Worm (Caenorhabditis elegans) whole organism, early embryonic: ENCODE results near the gene spe-44.

Experiments
- B0310.2 ChIP-seq: sonication (generic microtip); optimal IDR thresholded peaks from 2 replicates; lab custom pipeline; 2016; ENCODE audit warnings: mild to moderate bottlenecking, missing genetic modification characterization, missing compliant biosample characterization
- F13C5.2 ChIP-seq: sonication (generic microtip); optimal IDR thresholded peaks from 2 replicates; lab custom pipeline; 2017; ENCODE audit warnings: mild to moderate bottlenecking, missing genetic modification characterization, inconsistent platforms, missing compliant biosample characterization
- aly-1 ChIP-seq: sonication (generic microtip); optimal IDR thresholded peaks from 2 replicates; lab custom pipeline; 2016; ENCODE audit warnings: missing genetic modification characterization, missing compliant biosample characterization
- ama-1 ChIP-seq: fragments of 150-350 bp; optimal IDR thresholded peaks from 2 replicates; lab custom pipeline; 2014
- ceh-13 ChIP-seq: fragments of 200-800 bp; sonication (Bioruptor generic); optimal IDR thresholded peaks from 2 replicates; lab custom pipeline; 2018; ENCODE audit warnings: mild to moderate bottlenecking, missing genetic modification characterization, missing compliant biosample characterization
- ets-7 ChIP-seq: sonication (generic microtip); optimal IDR thresholded peaks from 2 replicates; lab custom pipeline; 2016; ENCODE audit warnings: missing genotype, missing genetic modification characterization, missing compliant biosample characterization
- hmbx-1 ChIP-seq: sonication (generic microtip); optimal IDR thresholded peaks from 2 replicates; lab custom pipeline; 2016; ENCODE audit warnings: mild to moderate bottlenecking, missing genetic modification characterization, missing compliant biosample characterization
- hmg-4 ChIP-seq: fragments of 200-800 bp; sonication (Bioruptor generic); optimal IDR thresholded peaks from 2 replicates; lab custom pipeline; 2018; ENCODE audit warnings: mild to moderate bottlenecking, missing genetic modification characterization, missing compliant biosample characterization
- pes-1 ChIP-seq: fragments of 200-800 bp; sonication (Bioruptor generic); IDR thresholded peaks from 2 replicates; pipeline ENCODE4 v1.3.6; 2022; ENCODE audit warnings: missing genetic modification reagents, missing genetic modification characterization, missing compliant biosample characterization
- scrt-1 ChIP-seq: fragments of 200-800 bp; sonication (Bioruptor generic); IDR thresholded peaks from 2 replicates; pipeline ENCODE4 v1.3.6; 2022; ENCODE audit warnings: missing genetic modification characterization, missing compliant biosample characterization
- sea-1 ChIP-seq: fragments of 200-800 bp; sonication (Bioruptor generic); conservative IDR thresholded peaks from 2 replicates; pipeline ENCODE4 v1.3.6; 2022; ENCODE audit warnings: missing genetic modification characterization, missing compliant biosample characterization
- tbx-37 ChIP-seq: fragments of 200-800 bp; sonication (Bioruptor generic); conservative IDR thresholded peaks from 2 replicates; pipeline ENCODE4 v1.3.6; 2022; ENCODE audit warnings: missing genetic modification reagents, missing genetic modification characterization, missing compliant biosample characterization
- tra-4 ChIP-seq: sonication (generic microtip); optimal IDR thresholded peaks from 2 replicates; lab custom pipeline; 2017; ENCODE audit warnings: missing genetic modification characterization, missing compliant biosample characterization

- TF ChIP-seq ama-1 (lab: Kevin White, UChicago) (no peak), F13C5.2 (tag; lab: Kevin White, UChicago) (no peak), hmg-4 (no peak), tra-4 (tag; lab: Kevin White, UChicago) (no peak), hmbx-1 (tag; lab: Kevin White, UChicago) (no peak), tbx-37 (GFP tag; lab: Robert Waterston, UW) (no peak), scrt-1 (GFP tag; lab: Robert Waterston, UW) (no peak), ets-7 (no peak), sea-1 (GFP tag; lab: Robert Waterston, UW) (no peak), ceh-13 (GFP tag; lab: Kevin White, UChicago) (no peak), pes-1 (GFP tag; lab: Robert Waterston, UW) (no peak), aly-1 (tag; lab: Kevin White, UChicago) (no peak), B0310.2 (tag; lab: Kevin White, UChicago) (no peak)
Observed at ce11 chrIV:12435442-12435841, 18.6 kb downstream of the spe-44 start, which contains the start of gene irg-4.
